Worm (Caenorhabditis elegans): Measurements from ENCODE around the gene rfs-1.

- TF ChIP-seq him-1 (tag; optimal IDR thresholded peaks at IDR 0.05) (no peak), W03F9.2 (tag; optimal IDR thresholded peaks at IDR 0.05) (no peak), dao-5 (tag; optimal IDR thresholded peaks at IDR 0.05) (no peak)
Observed at ce11 chrIII:8228916-8229315, 2.6 kb downstream of the rfs-1 start.

All from whole organism, L4/young adult.